Fruit fly (Drosophila melanogaster) whole organism, embryonic: ENCODE data around the gene flfl.

Source experiments
- CG10366 ChIP-seq: fragments of 200-800 bp; sonication (Bioruptor generic); IDR thresholded peaks from 2 replicates; pipeline ENCODE4 v1.3.6; 2022; ENCODE audit warnings: missing biosample characterization, missing genetic modification characterization
- CG10654 ChIP-seq: fragments of 200-800 bp; sonication (Bioruptor generic); optimal IDR thresholded peaks from 2 replicates; lab custom pipeline; 2016; ENCODE audit warnings: missing biosample characterization, missing genetic modification characterization
- CG11456 ChIP-seq: fragments of 200-800 bp; sonication (Bioruptor generic); IDR thresholded peaks from 3 replicates; pipeline ENCODE4 v1.3.6; 2022; ENCODE audit warnings: missing biosample characterization, missing genetic modification characterization
- CG11560 ChIP-seq: fragments of 200-800 bp; sonication (Bioruptor generic); IDR thresholded peaks from 3 replicates; pipeline ENCODE4 v1.3.6; 2022; ENCODE audit warnings: missing biosample characterization, missing genetic modification characterization
- CG12942 ChIP-seq: fragments of 200-800 bp; sonication (Bioruptor generic); optimal IDR thresholded peaks from 3 replicates; lab custom pipeline; 2016; ENCODE audit warnings: missing biosample characterization, missing genetic modification characterization
- CG14710 ChIP-seq: fragments of 200-800 bp; sonication (Bioruptor generic); optimal IDR thresholded peaks from 3 replicates; lab custom pipeline; 2019; ENCODE audit warnings: missing biosample characterization, mild to moderate bottlenecking, missing genetic modification characterization, moderate library complexity
- CG15479 ChIP-seq: fragments of 200-800 bp; sonication (Bioruptor generic); optimal IDR thresholded peaks from 3 replicates; lab custom pipeline; 2019; ENCODE audit warnings: missing biosample characterization, mild to moderate bottlenecking, missing genetic modification characterization, moderate library complexity
- CG15514 ChIP-seq: fragments of 200-800 bp; sonication (Bioruptor generic); optimal IDR thresholded peaks from 3 replicates; lab custom pipeline; 2017; ENCODE audit warnings: missing biosample characterization, missing genetic modification characterization, mild to moderate bottlenecking, moderate library complexity, missing genetic modification reagents
- CG17359 ChIP-seq: fragments of 200-800 bp; sonication (Bioruptor generic); optimal IDR thresholded peaks from 3 replicates; lab custom pipeline; 2018; ENCODE audit warnings: missing biosample characterization, mild to moderate bottlenecking, missing genetic modification characterization, moderate library complexity
- CG1792 ChIP-seq: fragments of 200-800 bp; sonication (Bioruptor generic); optimal IDR thresholded peaks from 2 replicates; lab custom pipeline; 2016; ENCODE audit warnings: missing biosample characterization, missing genetic modification characterization
- CG3065 ChIP-seq: fragments of 200-800 bp; sonication (Bioruptor generic); optimal IDR thresholded peaks from 2 replicates; lab custom pipeline; 2016; ENCODE audit warnings: missing biosample characterization, missing genetic modification characterization
- CG3726 ChIP-seq: fragments of 200-800 bp; sonication (Bioruptor generic); IDR thresholded peaks from 3 replicates; pipeline ENCODE4, ENCODE4 v1.3.6; 2022; ENCODE audit warnings: missing biosample characterization, missing genetic modification characterization
- CG3847 ChIP-seq: fragments of 200-800 bp; sonication (Bioruptor generic); IDR thresholded peaks from 2 replicates; pipeline ENCODE4 v1.3.6; 2022; ENCODE audit warnings: missing biosample characterization, missing genetic modification characterization
- CG42726 ChIP-seq: fragments of 200-800 bp; sonication (Bioruptor generic); IDR thresholded peaks from 2 replicates; pipeline ENCODE4 v1.3.6; 2022; ENCODE audit warnings: missing biosample characterization, missing genetic modification characterization; ENCODE audit not compliant: partially characterized antibody
- CG43689 ChIP-seq: fragments of 200-800 bp; sonication (Bioruptor generic); IDR thresholded peaks from 2 replicates; pipeline ENCODE4 v1.3.6; 2022; ENCODE audit warnings: missing biosample characterization, missing genetic modification characterization
- CG6272 ChIP-seq: fragments of 200-800 bp; sonication (Bioruptor generic); IDR thresholded peaks from 2 replicates; pipeline ENCODE4 v1.3.6; 2022; ENCODE audit warnings: missing biosample characterization, missing genetic modification characterization
- CG7271 ChIP-seq: fragments of 200-800 bp; sonication (Bioruptor generic); optimal IDR thresholded peaks from 2 replicates; lab custom pipeline; 2018; ENCODE audit warnings: missing biosample characterization, mild to moderate bottlenecking, missing genetic modification characterization, moderate library complexity
- CG7556 ChIP-seq: fragments of 200-800 bp; sonication (Bioruptor generic); optimal IDR thresholded peaks from 2 replicates; lab custom pipeline; 2017; ENCODE audit warnings: missing biosample characterization, mild to moderate bottlenecking, missing genetic modification characterization
- CG7963 ChIP-seq: fragments of 200-800 bp; sonication (Bioruptor generic); IDR thresholded peaks from 3 replicates; pipeline ENCODE4 v1.3.6; 2022; ENCODE audit warnings: missing biosample characterization, missing genetic modification characterization; ENCODE audit not compliant: partially characterized antibody
- CG9797 ChIP-seq: fragments of 200-800 bp; sonication (Bioruptor generic); optimal IDR thresholded peaks from 3 replicates; lab custom pipeline; 2018; ENCODE audit warnings: missing biosample characterization, mild to moderate bottlenecking, missing genetic modification characterization
- CkIIα-i1 ChIP-seq: fragments of 200-800 bp; sonication (Bioruptor generic); IDR thresholded peaks from 2 replicates; pipeline ENCODE4 v1.3.6; 2022; ENCODE audit warnings: missing biosample characterization, missing genetic modification characterization
- H15 ChIP-seq: fragments of 200-800 bp; sonication (Bioruptor generic); IDR thresholded peaks from 3 replicates; pipeline ENCODE4 v1.3.6; 2022; ENCODE audit warnings: missing biosample characterization, missing genetic modification characterization
- Hmr ChIP-seq: fragments of 200-800 bp; sonication (Bioruptor generic); optimal IDR thresholded peaks from 3 replicates; lab custom pipeline; 2017; ENCODE audit warnings: mild to moderate bottlenecking, missing biosample characterization, missing genetic modification reagents, missing genetic modification characterization
- Hr51 ChIP-seq, 2 experiments: fragments of 200-800 bp; sonication (Bioruptor generic); optimal IDR thresholded peaks; 2 replicates in 1 of 2; 3 replicates in 1 of 2; lab custom pipeline; 2016 to 2018; ENCODE audit warnings: missing biosample characterization in 2 of 2, missing genetic modification characterization in 2 of 2, mild to moderate bottlenecking in 1 of 2, moderate library complexity in 1 of 2
- NC2α ChIP-seq: fragments of 200-800 bp; sonication (Bioruptor generic); optimal IDR thresholded peaks from 2 replicates; lab custom pipeline; 2016; ENCODE audit warnings: missing biosample characterization, missing genetic modification characterization
- Oli ChIP-seq: fragments of 200-800 bp; sonication (Bioruptor generic); optimal IDR thresholded peaks from 2 replicates; lab custom pipeline; 2018; ENCODE audit warnings: missing biosample characterization, mild to moderate bottlenecking, missing genetic modification characterization, moderate library complexity
- Rx ChIP-seq: fragments of 200-800 bp; sonication (Bioruptor generic); IDR thresholded peaks from 2 replicates; pipeline ENCODE4 v1.3.6; 2022; ENCODE audit warnings: missing biosample characterization, missing genetic modification characterization
- Trl ChIP-seq, 3 experiments: fragments of >200 bp in 2 of 3; fragments of 200-800 bp in 1 of 3; sonication (Bioruptor generic) in 1 of 3; optimal IDR thresholded peaks; 2 replicates in 1 of 3; 3 replicates in 2 of 3; lab custom pipeline; 2016 to 2017; ENCODE audit warnings: missing biosample characterization in 1 of 3, missing genetic modification characterization in 1 of 3
- chinmo ChIP-seq: fragments of 200-800 bp; sonication (Bioruptor generic); IDR thresholded peaks from 4 replicates; pipeline ENCODE4 v1.3.6; 2022; ENCODE audit warnings: missing biosample characterization, missing genetic modification characterization; ENCODE audit not compliant: partially characterized antibody
- chm ChIP-seq: fragments of 200-800 bp; sonication (Bioruptor generic); IDR thresholded peaks from 2 replicates; pipeline ENCODE4 v1.3.6; 2022; ENCODE audit warnings: missing biosample characterization, missing genetic modification characterization
- corto ChIP-seq: fragments of 200-800 bp; sonication (Bioruptor generic); optimal IDR thresholded peaks from 2 replicates; lab custom pipeline; 2016; ENCODE audit warnings: missing biosample characterization, mild to moderate bottlenecking, missing genetic modification characterization, moderate library complexity
- cwo ChIP-seq: fragments of 200-800 bp; sonication (Bioruptor generic); optimal IDR thresholded peaks from 3 replicates; lab custom pipeline; 2017; ENCODE audit warnings: missing biosample characterization, missing genetic modification characterization, mild to moderate bottlenecking, moderate library complexity, missing genetic modification reagents
- da ChIP-seq: fragments of 200-800 bp; sonication (Bioruptor generic); optimal IDR thresholded peaks from 2 replicates; lab custom pipeline; 2016; ENCODE audit warnings: missing biosample characterization, missing genetic modification characterization
- dimm ChIP-seq: fragments of 200-800 bp; sonication (Bioruptor generic); IDR thresholded peaks from 2 replicates; pipeline ENCODE4 v1.3.6; 2022; ENCODE audit warnings: missing biosample characterization, missing genetic modification characterization
- dmrt99B ChIP-seq: fragments of 200-800 bp; sonication (Bioruptor generic); optimal IDR thresholded peaks from 2 replicates; lab custom pipeline; 2018; ENCODE audit warnings: missing biosample characterization, mild to moderate bottlenecking, missing genetic modification characterization, moderate library complexity
- esg ChIP-seq: fragments of 200-800 bp; sonication (Bioruptor generic); conservative IDR thresholded peaks from 2 replicates; pipeline ENCODE4 v1.3.6; 2022; ENCODE audit warnings: missing biosample characterization, missing genetic modification characterization
- fd102C ChIP-seq: fragments of 200-800 bp; sonication (Bioruptor generic); optimal IDR thresholded peaks from 2 replicates; lab custom pipeline; 2018; ENCODE audit warnings: missing biosample characterization, mild to moderate bottlenecking, missing genetic modification characterization, moderate library complexity
- gcm2 ChIP-seq: fragments of 200-800 bp; sonication (Bioruptor generic); optimal IDR thresholded peaks from 2 replicates; lab custom pipeline; 2016; ENCODE audit warnings: missing biosample characterization, missing genetic modification characterization
- jing ChIP-seq: fragments of 200-800 bp; sonication (Bioruptor generic); optimal IDR thresholded peaks from 2 replicates; lab custom pipeline; 2018; ENCODE audit warnings: missing biosample characterization, mild to moderate bottlenecking, missing genetic modification characterization
- nmo ChIP-seq: fragments of 200-800 bp; sonication (Bioruptor generic); optimal IDR thresholded peaks from 2 replicates; lab custom pipeline; 2018; ENCODE audit warnings: missing biosample characterization, mild to moderate bottlenecking, missing genetic modification characterization, moderate library complexity
- otp ChIP-seq: fragments of 200-800 bp; sonication (Bioruptor generic); IDR thresholded peaks from 3 replicates; pipeline ENCODE4, ENCODE4 v1.3.6; 2022; ENCODE audit warnings: missing biosample characterization, missing genetic modification characterization
- pita ChIP-seq: fragments of 200-800 bp; sonication (Bioruptor generic); optimal IDR thresholded peaks from 2 replicates; lab custom pipeline; 2017; ENCODE audit warnings: missing biosample characterization, mild to moderate bottlenecking, missing genetic modification characterization
- ro ChIP-seq: fragments of 200-800 bp; sonication (Bioruptor generic); IDR thresholded peaks from 2 replicates; pipeline ENCODE4 v1.3.6; 2022; ENCODE audit warnings: missing biosample characterization, missing genetic modification characterization
- seq ChIP-seq: fragments of 200-800 bp; sonication (Bioruptor generic); IDR thresholded peaks from 2 replicates; pipeline ENCODE4 v1.3.6; 2022; ENCODE audit warnings: missing biosample characterization, missing genetic modification characterization
- shn ChIP-seq: fragments of 200-800 bp; sonication (Bioruptor generic); optimal IDR thresholded peaks from 3 replicates; lab custom pipeline; 2016; ENCODE audit warnings: missing biosample characterization, missing genetic modification characterization

Gene flfl

dm6 chr3R:13674492-13675033 lies 9.2 kb upstream of the flfl start, which contains the start of gene Task6 (continued):
- no peak for TF ChIP-seq CG11456 (GFP tag; lab: Robert Waterston, UW)
- TF ChIP-seq Trl (optimal IDR thresholded peaks at IDR 0.05; lab: Kevin White, UChicago): peak in 1 of 2 experiments; percentile 20
- no peak for TF ChIP-seq Trl (GFP tag; optimal IDR thresholded peaks at IDR 0.05; lab: Kevin White, UChicago)
- peak; percentile 48 for TF ChIP-seq CG14710 (tag; lab: Kevin White, UChicago)

dm6 chr3R:13676137-13677086 lies 7.3 kb upstream of the flfl start, which contains the start of the genes Lkb1 and CG9588:
Lkb1 (plus strand) TSS chr3R:13676549.
CG9588 (minus strand) TSS chr3R:13676681.
- peak; percentile 79 for TF ChIP-seq CG9797 (GFP tag; lab: Kevin White, UChicago)
- TF ChIP-seq CG1792: no peak
- peak; percentile 27 for TF ChIP-seq jing (GFP tag; lab: Kevin White, UChicago)
- no peak for TF ChIP-seq CG3065 (GFP tag; lab: Kevin White, UChicago)
- peak; percentile 45 for TF ChIP-seq shn
- no peak for TF ChIP-seq CG15479 (GFP tag; lab: Kevin White, UChicago)
- peak; percentile 70 for TF ChIP-seq H15
- peak; percentile 59 for TF ChIP-seq CG17359 (tag; lab: Kevin White, UChicago)
- TF ChIP-seq chm: peak; percentile 78
- TF ChIP-seq CG15514 (GFP tag; lab: Kevin White, UChicago): peak; percentile 59
- peak; percentile 54; the same call in 1 of the 2 replicates for TF ChIP-seq seq
- no peak for TF ChIP-seq gcm2 (GFP tag; lab: Kevin White, UChicago)
- peak; percentile 33 for TF ChIP-seq cwo (GFP tag; lab: Kevin White, UChicago)
- TF ChIP-seq fd102C: no peak
- TF ChIP-seq CG10366: peak; percentile 75
- no peak for TF ChIP-seq CG7963 (GFP tag; lab: Robert Waterston, UW)
- TF ChIP-seq CG12942 (GFP tag; lab: Kevin White, UChicago): peak; percentile 57
- no peak for TF ChIP-seq Hr51 (GFP tag; optimal IDR thresholded peaks at IDR 0.05; lab: Kevin White, UChicago)
- TF ChIP-seq nmo (GFP tag; lab: Kevin White, UChicago): peak; percentile 43
- no peak for TF ChIP-seq CG42726 (GFP tag; lab: Robert Waterston, UW)
- TF ChIP-seq CG43689 (GFP tag; lab: Robert Waterston, UW): peak; percentile 55
- no peak for TF ChIP-seq dmrt99B
- TF ChIP-seq da (GFP tag; lab: Kevin White, UChicago): no peak
- no peak for TF ChIP-seq dimm (GFP tag; lab: Robert Waterston, UW)
- TF ChIP-seq otp (GFP tag; lab: Robert Waterston, UW): peak; percentile 77
- TF ChIP-seq Oli: peak; percentile 22
- TF ChIP-seq Rx (GFP tag; lab: Robert Waterston, UW): peak; percentile 87
- peak; percentile 63; the same call in 1 of the 3 replicates for TF ChIP-seq CG11560
- peak; percentile 5 for TF ChIP-seq CG10654 (GFP tag; lab: Kevin White, UChicago)
- TF ChIP-seq ro (GFP tag; lab: Robert Waterston, UW): peak; percentile 71
- TF ChIP-seq chinmo (GFP tag; lab: Robert Waterston, UW): no peak
- no peak for TF ChIP-seq corto (GFP tag; lab: Kevin White, UChicago)
- no peak for TF ChIP-seq pita (GFP tag; lab: Kevin White, UChicago)
- TF ChIP-seq CG3726 (GFP tag; lab: Robert Waterston, UW): peak; percentile 64; the same call in 1 of the 3 replicates
- no peak for TF ChIP-seq NC2α (GFP tag; lab: Kevin White, UChicago)
- peak; percentile 48; the same call in 1 of the 2 replicates for TF ChIP-seq CkIIα-i1
- TF ChIP-seq CG7271 (tag; lab: Kevin White, UChicago): no peak
- TF ChIP-seq CG6272 (GFP tag; lab: Robert Waterston, UW): peak; percentile 41; the same call in 1 of the 2 replicates
- peak; percentile 23 for TF ChIP-seq Hmr
- TF ChIP-seq esg: peak; percentile 82
- TF ChIP-seq CG7556 (GFP tag; lab: Kevin White, UChicago): peak; percentile 28
- peak; percentile 54 for TF ChIP-seq CG3847 (GFP tag; lab: Robert Waterston, UW)
